Worm (Caenorhabditis elegans) whole organism, young adult: ENCODE measurements around the gene K05F1.10.

Experiments
- F49E8.2 ChIP-seq: sonication (generic microtip); optimal IDR thresholded peaks from 3 replicates; lab custom pipeline; 2017; ENCODE audit warnings: missing genetic modification characterization, mild to moderate bottlenecking, missing compliant biosample characterization, antibody characterized with exemption, moderate library complexity; ENCODE audit not compliant: insufficient read depth
- F57C9.4 ChIP-seq: sonication (generic microtip); optimal IDR thresholded peaks from 2 replicates; lab custom pipeline; 2017; ENCODE audit warnings: mild to moderate bottlenecking, missing genetic modification characterization, missing compliant biosample characterization
- dpl-1 ChIP-seq: fragments of 150-350 bp; optimal IDR thresholded peaks from 2 replicates; lab custom pipeline; 2014; ENCODE audit warnings: missing biosample characterization, missing genetic modification reagents, missing genetic modification characterization
- fkh-3 ChIP-seq: sonication (generic microtip); optimal IDR thresholded peaks from 2 replicates; lab custom pipeline; 2016; ENCODE audit warnings: mild to moderate bottlenecking, missing genetic modification characterization, missing compliant biosample characterization
- madf-3 ChIP-seq: fragments of 200-800 bp; sonication (Bioruptor generic); IDR thresholded peaks from 2 replicates; pipeline ENCODE4 v1.3.6; 2022; ENCODE audit warnings: missing genetic modification reagents, missing genetic modification characterization, missing compliant biosample characterization
- snpc-1.1 ChIP-seq: sonication (generic microtip); optimal IDR thresholded peaks from 2 replicates; lab custom pipeline; 2017; ENCODE audit warnings: missing genetic modification characterization, mild to moderate bottlenecking, missing compliant biosample characterization, antibody characterized with exemption, moderate library complexity, missing genotype, missing genetic modification reagents; ENCODE audit not compliant: insufficient read depth
- xnd-1 ChIP-seq: sonication (generic microtip); optimal IDR thresholded peaks from 2 replicates; lab custom pipeline; 2016; ENCODE audit warnings: missing genotype, missing genetic modification reagents, missing genetic modification characterization, missing compliant biosample characterization
- ztf-18 ChIP-seq: sonication (generic microtip); optimal IDR thresholded peaks from 2 replicates; lab custom pipeline; 2016; ENCODE audit warnings: missing genotype, mild to moderate bottlenecking, missing genetic modification characterization, missing compliant biosample characterization
- ztf-6 ChIP-seq: fragments of 200-800 bp; sonication (Bioruptor generic); IDR thresholded peaks from 2 replicates; pipeline ENCODE4 v1.3.6; 2022; ENCODE audit warnings: missing genetic modification reagents, missing genetic modification characterization, missing compliant biosample characterization

DNA sequence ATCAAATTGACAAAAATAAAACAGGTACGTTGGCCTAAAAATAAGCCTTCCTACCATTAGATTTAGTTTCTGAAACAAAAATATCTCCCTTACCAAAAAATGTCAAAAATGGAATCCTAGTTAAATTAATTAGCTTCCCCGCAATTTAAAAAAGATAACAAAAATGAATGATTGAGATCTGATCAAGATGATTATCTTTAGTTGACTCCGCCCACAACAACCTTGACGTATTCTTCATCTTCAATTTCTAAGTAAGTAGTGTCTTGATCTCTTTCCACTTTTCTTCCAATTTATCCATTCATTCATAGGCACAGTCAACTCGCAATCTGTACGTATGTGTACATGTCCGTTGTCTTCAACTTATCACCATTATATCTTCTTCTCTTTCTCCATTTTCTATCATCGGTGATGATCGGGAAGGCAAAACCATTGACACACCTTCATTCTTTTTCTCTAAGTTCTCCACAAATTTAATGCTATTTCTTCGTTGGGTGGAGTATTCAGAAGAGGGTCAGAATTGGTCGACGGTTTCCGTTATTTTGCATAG is 36.9 kb downstream of the K05F1.10 start:
- TF ChIP-seq xnd-1 (tag; lab: Kevin White, UChicago) (no peak), ztf-18 (tag; lab: Kevin White, UChicago) (no peak), madf-3 (no peak), fkh-3 (tag; lab: Kevin White, UChicago) (no peak), F57C9.4 (tag; lab: Kevin White, UChicago) (no peak), ztf-6 (GFP tag; lab: Robert Waterston, UW) (no peak), F49E8.2 (tag; lab: Kevin White, UChicago) (no peak), snpc-1.1 (no peak), dpl-1 (no peak)
